Worm (Caenorhabditis elegans) whole organism, midembryonic: ENCODE results near the gene F57F4.1.

ENCODE experiments used
- T22C8.4 ChIP-seq: fragments of 200-800 bp; sonication (Bioruptor generic); IDR thresholded peaks from 2 replicates; pipeline ENCODE4 v1.3.6; 2022; ENCODE audit warnings: missing genetic modification characterization, missing compliant biosample characterization
- cog-1 ChIP-seq: sonication (generic microtip); optimal IDR thresholded peaks from 2 replicates; lab custom pipeline; 2016; ENCODE audit warnings: missing genetic modification characterization, missing compliant biosample characterization
- flt-1 ChIP-seq: fragments of 200-800 bp; sonication (Bioruptor generic); IDR thresholded peaks from 2 replicates; pipeline ENCODE4 v1.3.6; 2022; ENCODE audit warnings: missing genetic modification characterization, missing compliant biosample characterization
- klf-2 ChIP-seq: fragments of 200-800 bp; sonication (Bioruptor generic); conservative IDR thresholded peaks from 2 replicates; pipeline ENCODE4 v1.3.6; 2022; ENCODE audit warnings: missing genetic modification reagents, missing genetic modification characterization, missing compliant biosample characterization
- med-1 ChIP-seq: sonication (generic microtip); optimal IDR thresholded peaks from 2 replicates; lab custom pipeline; 2017; ENCODE audit warnings: missing genetic modification characterization, mild to moderate bottlenecking, missing compliant biosample characterization, antibody characterized with exemption, missing genetic modification reagents; ENCODE audit not compliant: insufficient read depth
- ref-1 ChIP-seq: fragments of 200-800 bp; sonication (Bioruptor generic); conservative IDR thresholded peaks from 2 replicates; pipeline ENCODE4 v1.3.6; 2022; ENCODE audit warnings: missing genetic modification reagents, missing genetic modification characterization, missing compliant biosample characterization
- tab-1 ChIP-seq: fragments of 200-800 bp; sonication (Bioruptor generic); IDR thresholded peaks from 2 replicates; pipeline ENCODE4 v1.3.6; 2022; ENCODE audit warnings: missing genetic modification characterization, missing compliant biosample characterization
- ztf-23 ChIP-seq: fragments of 200-800 bp; sonication (Bioruptor generic); IDR thresholded peaks from 2 replicates; pipeline ENCODE4 v1.3.6; 2022; ENCODE audit warnings: missing genetic modification reagents, missing genetic modification characterization, missing compliant biosample characterization
- ztf-29 ChIP-seq: fragments of 200-800 bp; sonication (Bioruptor generic); IDR thresholded peaks from 2 replicates; pipeline ENCODE4 v1.3.6; 2022; ENCODE audit warnings: missing genetic modification reagents, missing genetic modification characterization, missing compliant biosample characterization

The F57F4.1 gene

ce11 chrV:6390163-6390562, at the start of gene F57F4.1:
Gene F57F4.1 (plus strand): TSS chrV:6390463.
- no peak for TF ChIP-seq T22C8.4 (GFP tag; lab: Robert Waterston, UW)
- no peak for TF ChIP-seq ztf-23 (GFP tag; lab: Robert Waterston, UW)
- no peak for TF ChIP-seq cog-1
- TF ChIP-seq ref-1 (GFP tag; lab: Robert Waterston, UW) = no peak
- no peak for TF ChIP-seq med-1 (GFP tag; lab: Kevin White, UChicago)
- TF ChIP-seq ztf-29 (GFP tag; lab: Robert Waterston, UW) = no peak
- no peak for TF ChIP-seq tab-1 (GFP tag; lab: Robert Waterston, UW)
- no peak for TF ChIP-seq flt-1 (GFP tag; lab: Robert Waterston, UW)

- no peak for TF ChIP-seq ref-1 (GFP tag; lab: Robert Waterston, UW)
- no peak for TF ChIP-seq ztf-29 (GFP tag; lab: Robert Waterston, UW)
- TF ChIP-seq T22C8.4 (GFP tag; lab: Robert Waterston, UW) = no peak
- no peak for TF ChIP-seq ztf-23 (GFP tag; lab: Robert Waterston, UW)
- TF ChIP-seq med-1 (GFP tag; lab: Kevin White, UChicago) = no peak
- TF ChIP-seq klf-2 (GFP tag; lab: Robert Waterston, UW) = no peak
- no peak for TF ChIP-seq flt-1 (GFP tag; lab: Robert Waterston, UW)
- no peak for TF ChIP-seq cog-1
- TF ChIP-seq tab-1 (GFP tag; lab: Robert Waterston, UW) = no peak
These were observed 49.1 kb upstream of the F57F4.1 start for ce11 chrV:6341078-6341638.

ce11 chrV:6342502-6342901, 47.8 kb upstream of the F57F4.1 start:
- 0 out of 2 replicates have a peak, but pooled peaks have one; percentile 44 for TF ChIP-seq ztf-23 (GFP tag; lab: Robert Waterston, UW)
- TF ChIP-seq tab-1 (GFP tag; lab: Robert Waterston, UW) = no peak

- TF ChIP-seq ztf-29 (GFP tag; lab: Robert Waterston, UW) (no peak), ztf-23 (GFP tag; lab: Robert Waterston, UW) (no peak), ref-1 (GFP tag; lab: Robert Waterston, UW) (no peak), flt-1 (GFP tag; lab: Robert Waterston, UW) (no peak), klf-2 (GFP tag; lab: Robert Waterston, UW) (no peak), cog-1 (no peak), med-1 (GFP tag; lab: Kevin White, UChicago) (no peak), T22C8.4 (GFP tag; lab: Robert Waterston, UW) (no peak), tab-1 (GFP tag; lab: Robert Waterston, UW) (no peak)
These were observed 45.6 kb upstream of the F57F4.1 start for ce11 chrV:6344531-6345171.

ce11 chrV:6346043-6346618, 44.1 kb upstream of the F57F4.1 start:
- TF ChIP-seq cog-1 (no peak), klf-2 (GFP tag; lab: Robert Waterston, UW) (no peak), tab-1 (GFP tag; lab: Robert Waterston, UW) (no peak), flt-1 (GFP tag; lab: Robert Waterston, UW) (no peak), med-1 (GFP tag; lab: Kevin White, UChicago) (no peak), ref-1 (GFP tag; lab: Robert Waterston, UW) (no peak)

ce11 chrV:6346906-6347305, 43.4 kb upstream of the F57F4.1 start:
- TF ChIP-seq ref-1 (GFP tag; lab: Robert Waterston, UW) (no peak), cog-1 (no peak), ztf-29 (GFP tag; lab: Robert Waterston, UW) (no peak), klf-2 (GFP tag; lab: Robert Waterston, UW) (no peak)

- TF ChIP-seq flt-1 (GFP tag; lab: Robert Waterston, UW) (no peak), klf-2 (GFP tag; lab: Robert Waterston, UW) (no peak), T22C8.4 (GFP tag; lab: Robert Waterston, UW) (no peak), cog-1 (no peak), med-1 (GFP tag; lab: Kevin White, UChicago) (no peak), ztf-29 (GFP tag; lab: Robert Waterston, UW) (no peak), tab-1 (GFP tag; lab: Robert Waterston, UW) (no peak), ref-1 (GFP tag; lab: Robert Waterston, UW) (no peak), ztf-23 (GFP tag; lab: Robert Waterston, UW) (no peak)
These were observed 42.1 kb upstream of the F57F4.1 start for ce11 chrV:6348133-6348532.

- TF ChIP-seq cog-1 (no peak), tab-1 (GFP tag; lab: Robert Waterston, UW) (no peak)
These were observed 40.7 kb upstream of the F57F4.1 start for ce11 chrV:6349597-6349996.

- no peak for TF ChIP-seq med-1 (GFP tag; lab: Kevin White, UChicago)
- no peak for TF ChIP-seq klf-2 (GFP tag; lab: Robert Waterston, UW)
- TF ChIP-seq tab-1 (GFP tag; lab: Robert Waterston, UW) = no peak
- TF ChIP-seq ref-1 (GFP tag; lab: Robert Waterston, UW) = no peak
- no peak for TF ChIP-seq T22C8.4 (GFP tag; lab: Robert Waterston, UW)
- TF ChIP-seq ztf-29 (GFP tag; lab: Robert Waterston, UW) = no peak
- TF ChIP-seq cog-1 = no peak
These were observed 40.2 kb upstream of the F57F4.1 start for ce11 chrV:6350109-6350508.

ce11 chrV:6351122-6351521, 39.1 kb upstream of the F57F4.1 start:
- TF ChIP-seq ztf-23 (GFP tag; lab: Robert Waterston, UW) = no peak
